Fruit fly (Drosophila melanogaster): ENCODE data around the gene mRpL47.

Gene mRpL47

dm6 chr3R:9533181-9534124 lies 17.7 kb upstream of the mRpL47 start (continued):
- TF ChIP-seq Trl (optimal IDR thresholded peaks at IDR 0.05) = peak; percentile 93 to 95
- TF ChIP-seq Trl (GFP tag; optimal IDR thresholded peaks at IDR 0.05) = peak; percentile 93
- peak; percentile 91 for TF ChIP-seq seq (GFP tag; IDR thresholded peaks at IDR 0.05)
- TF ChIP-seq CG2889 (GFP tag; IDR thresholded peaks at IDR 0.05) = peak; percentile 71; the same call in 1 of the 3 replicates
- peak; percentile 99 for TF ChIP-seq CG18262 (tag; optimal IDR thresholded peaks at IDR 0.05)
- peak; percentile 87 for TF ChIP-seq Antp (GFP tag; optimal IDR thresholded peaks at IDR 0.05)
- peak; percentile 90 for TF ChIP-seq Side (GFP tag; optimal IDR thresholded peaks at IDR 0.05)
- peak; percentile 84 for TF ChIP-seq Atf3 (GFP tag; optimal IDR thresholded peaks at IDR 0.05)
- TF ChIP-seq fd96Cb (tag; optimal IDR thresholded peaks at IDR 0.05) = peak; percentile 94
- TF ChIP-seq Eip74EF (GFP tag; optimal IDR thresholded peaks at IDR 0.05) = peak in 1 of 2 experiments; percentile 98
- peak; percentile 95 for TF ChIP-seq CG12219 (GFP tag; optimal IDR thresholded peaks at IDR 0.05)
- peak; percentile 83 for TF ChIP-seq E2f1 (GFP tag; IDR thresholded peaks at IDR 0.05)
- TF ChIP-seq Rx (GFP tag; IDR thresholded peaks at IDR 0.05) = peak; percentile 53; the same call in 1 of the 2 replicates
- TF ChIP-seq Fer3 (tag; optimal IDR thresholded peaks at IDR 0.05) = peak; percentile 89
- TF ChIP-seq CG11085 (GFP tag; IDR thresholded peaks at IDR 0.05) = peak; percentile 80
- peak; percentile 89 for TF ChIP-seq CG3407 (GFP tag; optimal IDR thresholded peaks at IDR 0.05)
- peak; percentile 98 for TF ChIP-seq CG9727 (GFP tag; optimal IDR thresholded peaks at IDR 0.05)
- TF ChIP-seq ttk (GFP tag; IDR thresholded peaks at IDR 0.05) = peak; percentile 78
- TF ChIP-seq CG11504 (tag; optimal IDR thresholded peaks at IDR 0.05) = peak; percentile 97
- TF ChIP-seq Hey (tag; optimal IDR thresholded peaks at IDR 0.05) = peak; percentile 65
- peak; percentile 40; the same call in 1 of the 2 replicates for TF ChIP-seq bowl (GFP tag; IDR thresholded peaks at IDR 0.05)
- peak; percentile 77; the same call in 1 of the 2 replicates for TF ChIP-seq CG14441 (GFP tag; IDR thresholded peaks at IDR 0.05)
- peak; percentile 70 for TF ChIP-seq ac (GFP tag; optimal IDR thresholded peaks at IDR 0.05)
- TF ChIP-seq bab2 (GFP tag; optimal IDR thresholded peaks at IDR 0.05) = peak; percentile 88
- peak; percentile 88 for TF ChIP-seq Bteb2 (GFP tag; optimal IDR thresholded peaks at IDR 0.05)
- peak; percentile 41; the same call in 1 of the 2 replicates for TF ChIP-seq dati (GFP tag; IDR thresholded peaks at IDR 0.05)
- TF ChIP-seq CG4617 (GFP tag; optimal IDR thresholded peaks at IDR 0.05; ENCODE audit: borderline replicate concordance) = peak; percentile 69
- peak; percentile 98 for TF ChIP-seq Hmr (GFP tag; optimal IDR thresholded peaks at IDR 0.05)
- TF ChIP-seq run (tag; optimal IDR thresholded peaks at IDR 0.05) = peak; percentile 93
- TF ChIP-seq CG1832 (GFP tag; optimal IDR thresholded peaks at IDR 0.05) = no peak
- peak; percentile 50 for TF ChIP-seq ftz-f1 (GFP tag; optimal IDR thresholded peaks at IDR 0.05)
- TF ChIP-seq Atf-2 (GFP tag; optimal IDR thresholded peaks at IDR 0.05) = peak; percentile 90
- TF ChIP-seq gcm2 (GFP tag; optimal IDR thresholded peaks at IDR 0.05) = peak; percentile 68
- TF ChIP-seq CG13287 (GFP tag; IDR thresholded peaks at IDR 0.05; ENCODE audit: partially characterized antibody) = no peak; the same call in 1 of the 2 replicates
- TF ChIP-seq chif (GFP tag; optimal IDR thresholded peaks at IDR 0.05) = peak; percentile 89 to 90
- peak; percentile 85 for TF ChIP-seq CG8290 (GFP tag; optimal IDR thresholded peaks at IDR 0.05)
- peak; percentile 71 to 77 for TF ChIP-seq CG8290 (tag; optimal IDR thresholded peaks at IDR 0.05)
- peak; percentile 91 to 98 for TF ChIP-seq Hr51 (GFP tag; optimal IDR thresholded peaks at IDR 0.05)
- peak; percentile 96 for TF ChIP-seq CG17829 (tag; optimal IDR thresholded peaks at IDR 0.05)
- peak; percentile 97 for TF ChIP-seq CG10209 (GFP tag; optimal IDR thresholded peaks at IDR 0.05)
- peak; percentile 92 for TF ChIP-seq CG12071 (GFP tag; optimal IDR thresholded peaks at IDR 0.05)
- peak; percentile 86 for TF ChIP-seq CG11456 (GFP tag; IDR thresholded peaks at IDR 0.05)
- peak; percentile 91 for TF ChIP-seq pum (GFP tag; optimal IDR thresholded peaks at IDR 0.05)
- TF ChIP-seq Hr3 (GFP tag; optimal IDR thresholded peaks at IDR 0.05) = peak; percentile 95
- TF ChIP-seq fru (optimal IDR thresholded peaks at IDR 0.05) = no peak
- peak; percentile 58 for TF ChIP-seq toy (GFP tag; IDR thresholded peaks at IDR 0.05)
- no peak; the same call in 3 of the 4 replicates for TF ChIP-seq Dll (GFP tag; IDR thresholded peaks at IDR 0.05; ENCODE audit: partially characterized antibody)
- TF ChIP-seq cad (GFP tag; optimal IDR thresholded peaks at IDR 0.05) = no peak
- peak; percentile 96 for TF ChIP-seq CG2712 (tag; optimal IDR thresholded peaks at IDR 0.05)
